Fruit fly (Drosophila melanogaster) whole organism, wandering third instar larva: Measurements from ENCODE around the gene nac.

ENCODE experiments used
- Abd-B ChIP-seq: fragments of >200 bp; optimal IDR thresholded peaks from 2 replicates; lab custom pipeline; 2017; ENCODE audit warnings: missing biosample characterization, missing genetic modification characterization
- CG32264 ChIP-seq: fragments of 200-800 bp; sonication (Bioruptor generic); optimal IDR thresholded peaks from 2 replicates; lab custom pipeline; 2016; ENCODE audit warnings: missing biosample characterization, missing genetic modification characterization
- CG9705 ChIP-seq: fragments of 200-800 bp; sonication (Bioruptor generic); optimal IDR thresholded peaks from 2 replicates; lab custom pipeline; 2018; ENCODE audit warnings: missing biosample characterization, mild to moderate bottlenecking, missing genetic modification characterization
- CrebA ChIP-seq: fragments of 200-800 bp; sonication (Bioruptor generic); optimal IDR thresholded peaks from 2 replicates; lab custom pipeline; 2016; ENCODE audit warnings: missing biosample characterization, mild to moderate bottlenecking, missing genetic modification characterization, borderline replicate concordance
- Dfd ChIP-seq: fragments of >200 bp; optimal IDR thresholded peaks from 2 replicates; lab custom pipeline; 2017; ENCODE audit warnings: missing biosample characterization, missing genetic modification characterization
- Dif ChIP-seq: fragments of 200-275, 200-300 bp; sonication (Bioruptor generic); optimal IDR thresholded peaks from 2 replicates; lab custom pipeline; 2018; ENCODE audit warnings: missing biosample characterization, missing genetic modification characterization; ENCODE audit not compliant: partially characterized antibody
- GATAd ChIP-seq: sonication (Bioruptor generic); optimal IDR thresholded peaks from 2 replicates; lab custom pipeline; 2016; ENCODE audit warnings: missing biosample characterization, missing genetic modification characterization
- HLH106 ChIP-seq: fragments of 200-800 bp; optimal IDR thresholded peaks from 3 replicates; lab custom pipeline; 2019; ENCODE audit warnings: missing biosample characterization, mild to moderate bottlenecking, missing genetic modification characterization, moderate library complexity
- Hnf4 ChIP-seq: fragments of 200-800 bp; sonication (Bioruptor generic); optimal IDR thresholded peaks from 2 replicates; lab custom pipeline; 2016; ENCODE audit warnings: missing biosample characterization, mild to moderate bottlenecking, missing genetic modification characterization
- Hr78 ChIP-seq: fragments of >200 bp; optimal IDR thresholded peaks from 2 replicates; lab custom pipeline; 2017; ENCODE audit warnings: missing biosample characterization, missing genetic modification characterization
- Hr83 ChIP-seq: fragments of 200-300 bp; sonication (Bioruptor generic); optimal IDR thresholded peaks from 2 replicates; lab custom pipeline; 2016; ENCODE audit warnings: missing biosample characterization, mild to moderate bottlenecking, missing genetic modification characterization, moderate library complexity; ENCODE audit not compliant: poor library complexity, severe bottlenecking
- Jra ChIP-seq: sonication (Bioruptor generic); optimal IDR thresholded peaks from 2 replicates; lab custom pipeline; 2016; ENCODE audit warnings: missing biosample characterization, missing genetic modification characterization
- Mio ChIP-seq: sonication (Bioruptor generic); optimal IDR thresholded peaks from 2 replicates; lab custom pipeline; 2016; ENCODE audit warnings: missing biosample characterization, missing genetic modification characterization
- Myc ChIP-seq: fragments of >200 bp; optimal IDR thresholded peaks from 2 replicates; lab custom pipeline; 2017
- N ChIP-seq: fragments of >200 bp; optimal IDR thresholded peaks from 2 replicates; lab custom pipeline; 2018; ENCODE audit warnings: missing biosample characterization, missing external identifiers, missing genetic modification characterization
- OdsH ChIP-seq: fragments of 200-800 bp; sonication (Bioruptor generic); optimal IDR thresholded peaks from 2 replicates; lab custom pipeline; 2016; ENCODE audit warnings: missing biosample characterization, mild to moderate bottlenecking, missing genetic modification characterization
- Rel ChIP-seq, 2 experiments: fragments of 200-800 bp; sonication (Bioruptor generic) in 1 of 2; optimal IDR thresholded peaks; 2 replicates in 1 of 2; 3 replicates in 1 of 2; lab custom pipeline; 2016 to 2019; ENCODE audit warnings: mild to moderate bottlenecking in 2 of 2, missing biosample characterization in 2 of 2, missing genetic modification characterization in 2 of 2, moderate library complexity in 1 of 2
- Sp1 ChIP-seq: fragments of 200-800 bp; sonication (Bioruptor generic); optimal IDR thresholded peaks from 3 replicates; lab custom pipeline; 2019; ENCODE audit warnings: missing biosample characterization, mild to moderate bottlenecking, missing genetic modification characterization, moderate library complexity
- Vsx2 ChIP-seq: fragments of 200-300, 225-300 bp; sonication (Bioruptor generic); optimal IDR thresholded peaks from 2 replicates; lab custom pipeline; 2018; ENCODE audit warnings: missing biosample characterization, missing genetic modification characterization; ENCODE audit not compliant: partially characterized antibody
- br ChIP-seq: fragments of 200-800 bp; sonication (Bioruptor generic); optimal IDR thresholded peaks from 2 replicates; lab custom pipeline; 2016; ENCODE audit warnings: missing biosample characterization, missing genetic modification characterization
- brk ChIP-seq: fragments of 200-800 bp; sonication (Bioruptor generic); optimal IDR thresholded peaks from 2 replicates; lab custom pipeline; 2016; ENCODE audit warnings: missing biosample characterization, mild to moderate bottlenecking, missing genetic modification characterization
- dl ChIP-seq, 2 experiments: fragments of 175-275, 200-275 bp in 1 of 2; fragments of 200-275 bp in 1 of 2; sonication (Bioruptor generic); optimal IDR thresholded peaks; lab custom pipeline; 2018; ENCODE audit warnings: mild to moderate bottlenecking in 2 of 2, missing biosample characterization in 2 of 2, missing genetic modification characterization in 2 of 2, moderate library complexity in 2 of 2; ENCODE audit not compliant: partially characterized antibody in 2 of 2, insufficient read depth in 1 of 2
- ey ChIP-seq: fragments of 200-800 bp; sonication (Bioruptor generic); optimal IDR thresholded peaks from 2 replicates; lab custom pipeline; 2016; ENCODE audit warnings: missing biosample characterization, missing genetic modification characterization
- foxo ChIP-seq, 2 experiments: fragments of 200-800 bp; sonication (Bioruptor generic); optimal IDR thresholded peaks; 2 replicates in 1 of 2; 3 replicates in 1 of 2; lab custom pipeline; 2016 to 2017; ENCODE audit warnings: missing biosample characterization in 2 of 2, missing genetic modification characterization in 2 of 2
- fru ChIP-seq: fragments of 200-800 bp; sonication (Bioruptor generic); optimal IDR thresholded peaks from 3 replicates; lab custom pipeline; 2016; ENCODE audit warnings: missing biosample characterization, mild to moderate bottlenecking, missing genetic modification characterization
- h ChIP-seq: fragments of 200-800 bp; sonication (Bioruptor generic); optimal IDR thresholded peaks from 3 replicates; lab custom pipeline; 2016; ENCODE audit warnings: missing biosample characterization, mild to moderate bottlenecking, missing genetic modification characterization
- jim ChIP-seq: fragments of 175-275, 200-325 bp; sonication (Bioruptor generic); optimal IDR thresholded peaks from 2 replicates; lab custom pipeline; 2016; ENCODE audit warnings: missing biosample characterization, mild to moderate bottlenecking, missing genetic modification characterization
- lola ChIP-seq: fragments of >200 bp; optimal IDR thresholded peaks from 2 replicates; lab custom pipeline; 2017; ENCODE audit warnings: missing biosample characterization, missing genetic modification characterization
- pan ChIP-seq: fragments of >200 bp; optimal IDR thresholded peaks from 2 replicates; lab custom pipeline; 2017
- psq ChIP-seq: fragments of 200-800 bp; sonication (Bioruptor generic); optimal IDR thresholded peaks from 3 replicates; lab custom pipeline; 2017; ENCODE audit warnings: missing biosample characterization, mild to moderate bottlenecking, missing genetic modification characterization, moderate library complexity
- rgr ChIP-seq: fragments of 200-800 bp; sonication (Bioruptor generic); optimal IDR thresholded peaks from 3 replicates; lab custom pipeline; 2016; ENCODE audit warnings: missing biosample characterization, mild to moderate bottlenecking, missing genetic modification characterization
- sage ChIP-seq: fragments of 200-800 bp; sonication (Bioruptor generic); optimal IDR thresholded peaks from 2 replicates; lab custom pipeline; 2016; ENCODE audit warnings: missing biosample characterization, mild to moderate bottlenecking, missing genetic modification characterization
- sv ChIP-seq: fragments of 200-800 bp; sonication (Bioruptor generic); optimal IDR thresholded peaks from 3 replicates; lab custom pipeline; 2016; ENCODE audit warnings: missing biosample characterization, missing genetic modification characterization
- tai ChIP-seq: sonication (Bioruptor generic); optimal IDR thresholded peaks from 2 replicates; lab custom pipeline; 2016; ENCODE audit warnings: missing biosample characterization, missing genetic modification characterization
- usp ChIP-seq: fragments of >200 bp; optimal IDR thresholded peaks from 2 replicates; lab custom pipeline; 2017; ENCODE audit warnings: missing biosample characterization, missing genetic modification characterization

Gene nac

DNA sequence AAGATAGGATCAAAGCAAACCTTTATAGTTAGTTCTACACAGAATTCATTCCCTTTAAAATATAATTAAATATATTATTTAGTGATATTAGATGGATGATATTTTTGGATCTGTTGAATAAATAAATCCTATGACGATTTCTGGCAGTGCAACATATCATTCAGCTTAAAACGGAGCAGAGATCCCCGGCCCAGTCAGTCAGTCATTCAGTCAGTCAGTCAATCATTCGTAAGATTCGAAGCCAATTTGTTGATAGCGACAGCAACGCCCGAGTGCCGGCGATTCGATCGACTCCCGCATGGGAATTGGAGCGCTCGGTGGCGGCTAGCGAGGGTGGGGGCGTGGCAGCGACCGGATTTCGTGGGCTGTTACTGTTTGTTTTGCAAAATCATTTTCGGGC lies 23.9 kb downstream of the nac start:
- peak in 1 of 2 experiments; percentile 22 for TF ChIP-seq foxo (GFP tag; optimal IDR thresholded peaks at IDR 0.05; lab: Kevin White, UChicago)
- TF ChIP-seq Dif (GFP tag; lab: Kevin White, UChicago), result peak; percentile 20
- peak; percentile 19 for TF ChIP-seq Sp1
- TF ChIP-seq Dfd (GFP tag; lab: Kevin White, UChicago), result no peak
- TF ChIP-seq fru (GFP tag; lab: Kevin White, UChicago), result no peak
- TF ChIP-seq Hr83, result no peak
- TF ChIP-seq Rel (GFP tag; optimal IDR thresholded peaks at IDR 0.05; lab: Kevin White, UChicago), result no peak
- TF ChIP-seq Rel (tag; optimal IDR thresholded peaks at IDR 0.05; lab: Kevin White, UChicago), result peak; percentile 38
- no peak for TF ChIP-seq Jra
- TF ChIP-seq dl (GFP tag; optimal IDR thresholded peaks at IDR 0.05; lab: Kevin White, UChicago; ENCODE audit: insufficient read depth in 1 of 2, partially characterized antibody in 2 of 2), result no peak
- TF ChIP-seq CrebA (GFP tag; lab: Kevin White, UChicago), result no peak
- TF ChIP-seq pan, result no peak
- TF ChIP-seq HLH106 (tag; lab: Kevin White, UChicago), result peak; percentile 43
- no peak for TF ChIP-seq tai

DNA sequence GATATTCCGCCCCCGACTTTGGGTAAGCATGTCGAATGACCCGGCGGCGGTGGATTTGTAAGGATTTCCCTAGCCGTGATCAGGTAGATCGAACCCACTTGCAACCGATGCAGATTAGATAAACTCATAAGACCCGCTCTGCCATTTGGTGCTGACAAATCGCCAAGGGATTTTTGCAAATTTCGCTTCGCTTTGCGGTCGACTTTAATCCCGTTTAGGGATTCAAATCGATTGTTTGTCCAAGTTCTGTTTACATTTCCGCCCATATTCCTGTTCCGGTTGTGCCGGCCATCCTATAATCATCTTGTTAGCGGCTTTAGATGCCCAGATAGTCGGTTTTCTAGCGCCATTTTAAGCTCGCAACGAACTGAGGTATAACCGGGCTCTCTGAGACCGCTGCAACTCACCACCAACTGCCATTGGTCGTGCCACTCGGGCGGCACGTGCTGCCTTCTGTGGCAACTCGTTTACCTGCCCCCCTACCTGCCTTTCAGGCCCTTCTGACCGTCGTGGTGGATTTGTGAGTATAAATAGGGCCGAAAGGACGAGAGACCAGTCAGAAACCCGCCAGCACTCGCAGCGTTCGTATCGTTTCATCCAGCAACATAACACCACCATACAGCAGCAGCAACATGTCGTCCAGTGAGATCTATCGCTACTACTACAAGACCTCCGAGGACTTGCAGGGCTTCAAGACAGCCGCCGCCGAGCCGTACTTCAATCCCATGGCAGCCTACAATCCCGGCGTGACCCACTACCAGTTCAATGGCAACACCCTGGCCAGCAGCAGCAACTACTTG lies 26.1 kb downstream of the nac start, which contains the start of gene ato:
Gene ato, plus strand, starts transcription at position 559 of the 800 bp plus-strand sequence.
- TF ChIP-seq CG9705 (GFP tag; lab: Kevin White, UChicago), result no peak
- TF ChIP-seq Vsx2 (GFP tag; lab: Kevin White, UChicago), result peak; percentile 60

DNA sequence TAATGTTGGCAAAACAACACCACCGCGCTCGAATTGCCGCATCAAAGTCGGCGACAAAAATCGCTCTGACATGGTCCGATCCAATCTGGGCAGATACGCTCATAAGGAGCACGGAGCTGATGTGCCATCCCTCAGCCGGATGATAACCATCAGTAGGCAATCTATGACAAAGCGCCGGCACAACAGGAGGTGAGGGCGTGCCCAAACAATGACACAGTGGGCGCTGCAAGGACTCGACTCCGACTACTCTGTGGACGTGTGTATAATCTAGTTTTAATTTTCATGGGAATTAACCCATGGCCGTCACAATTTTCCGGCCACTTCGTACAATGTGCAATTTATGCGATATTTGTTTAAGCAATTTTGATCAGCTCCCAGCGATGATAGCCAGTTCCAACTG lies 28.8 kb downstream of the nac start:
- TF ChIP-seq Hr78 (no peak), lola (no peak), h (no peak), tai (no peak), brk (GFP tag; lab: Kevin White, UChicago) (no peak), Hnf4 (no peak)
- TF ChIP-seq, all 38 proteins: peak for 0

DNA sequence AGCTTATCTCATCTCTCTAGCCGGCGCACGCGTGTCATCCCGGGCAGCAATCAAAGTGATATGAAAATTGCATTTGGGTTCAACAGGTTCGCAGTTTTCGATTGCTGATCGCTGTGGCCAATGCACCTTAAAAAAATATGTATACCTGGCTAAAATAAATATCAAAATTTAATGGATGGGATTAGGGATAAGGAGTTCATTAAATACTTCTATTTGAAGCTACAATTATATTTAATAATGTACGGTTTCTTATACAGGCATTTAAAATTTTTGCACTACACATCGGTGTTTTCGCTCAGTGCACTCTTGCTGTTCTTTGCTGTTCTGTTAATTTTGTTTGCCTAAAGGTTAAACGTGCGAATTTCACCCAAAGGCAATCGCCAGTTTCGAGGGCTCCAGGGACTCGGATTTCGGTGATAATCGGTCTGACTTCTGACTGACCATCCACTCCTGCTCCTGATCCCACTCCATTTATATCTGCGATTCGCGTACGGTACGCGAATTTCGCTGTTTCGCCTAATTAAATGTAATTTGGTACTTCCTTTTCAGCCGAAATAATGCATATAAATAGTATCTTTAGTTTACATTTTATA lies 31.2 kb downstream of the nac start:
- TF ChIP-seq ey (peak; percentile 65), tai (no peak), sv (GFP tag; lab: Kevin White, UChicago) (no peak), sage (GFP tag; lab: Kevin White, UChicago) (no peak), Rel (GFP tag; optimal IDR thresholded peaks at IDR 0.05; lab: Kevin White, UChicago) (no peak), Rel (tag; optimal IDR thresholded peaks at IDR 0.05; lab: Kevin White, UChicago) (peak; percentile 23), Sp1 (peak; percentile 10), Hnf4 (no peak), GATAd (GFP tag; lab: Kevin White, UChicago) (no peak), Myc (lab: Kevin White, UChicago) (no peak), psq (GFP tag; lab: Kevin White, UChicago) (peak; percentile 56), CrebA (GFP tag; lab: Kevin White, UChicago) (no peak), br (GFP tag; lab: Kevin White, UChicago) (peak; percentile 71), brk (GFP tag; lab: Kevin White, UChicago) (no peak), Hr83 (no peak), N (GFP tag; lab: Kevin White, UChicago) (no peak), CG32264 (no peak), Mio (GFP tag; lab: Kevin White, UChicago) (no peak), usp (GFP tag; lab: Kevin White, UChicago) (no peak), OdsH (GFP tag; lab: Kevin White, UChicago) (peak; percentile 60), h (peak; percentile 79), jim (GFP tag; lab: Kevin White, UChicago) (no peak), fru (GFP tag; lab: Kevin White, UChicago) (peak; percentile 70), foxo (GFP tag; optimal IDR thresholded peaks at IDR 0.05; lab: Kevin White, UChicago) (peak in 1 of 2 experiments; percentile 69), rgr (GFP tag; lab: Kevin White, UChicago) (peak; percentile 63), HLH106 (tag; lab: Kevin White, UChicago) (peak; percentile 62), Jra (no peak), Abd-B (no peak)
